Worm (Caenorhabditis elegans) whole organism, mixed stage, embryonic: ENCODE results near the gene ZK418.11.

ENCODE experiments used
- ces-1 ChIP-seq: fragments of 150-350 bp; optimal IDR thresholded peaks from 2 replicates; lab custom pipeline; 2014; ENCODE audit warnings: missing biosample characterization, missing genetic modification reagents, missing genetic modification characterization
- lin-13 ChIP-seq: fragments of 150-350 bp; optimal IDR thresholded peaks from 2 replicates; lab custom pipeline; 2014; ENCODE audit warnings: missing biosample characterization, missing genetic modification characterization
- mab-5 ChIP-seq: fragments of 150-350 bp; optimal IDR thresholded peaks from 2 replicates; lab custom pipeline; 2014; ENCODE audit warnings: missing biosample characterization, missing genetic modification characterization
- mep-1 ChIP-seq: fragments of 150-350 bp; optimal IDR thresholded peaks from 2 replicates; lab custom pipeline; 2017; ENCODE audit warnings: missing biosample characterization, missing genetic modification reagents, missing genetic modification characterization, inconsistent platforms
- nhr-12 ChIP-seq: fragments of 150-350 bp; optimal IDR thresholded peaks from 2 replicates; lab custom pipeline; 2014; ENCODE audit warnings: missing biosample characterization, missing genetic modification characterization
- nhr-237 ChIP-seq: fragments of 150-350 bp; optimal IDR thresholded peaks from 2 replicates; lab custom pipeline; 2014; ENCODE audit warnings: missing biosample characterization, missing genetic modification characterization
- snpc-4 ChIP-seq: fragments of 150-350 bp; optimal IDR thresholded peaks from 2 replicates; lab custom pipeline; 2014; ENCODE audit warnings: missing biosample characterization, missing genetic modification characterization
- sptf-1 ChIP-seq: sonication (generic microtip); optimal IDR thresholded peaks from 2 replicates; lab custom pipeline; 2017; ENCODE audit warnings: mild to moderate bottlenecking, missing genetic modification characterization, moderate library complexity, missing compliant biosample characterization
- tbx-8 ChIP-seq: fragments of 200-800 bp; sonication (Bioruptor generic); optimal IDR thresholded peaks from 2 replicates; lab custom pipeline; 2018; ENCODE audit warnings: mild to moderate bottlenecking, missing genetic modification characterization, moderate library complexity, missing compliant biosample characterization
- unc-39 ChIP-seq: fragments of 150-350 bp; optimal IDR thresholded peaks from 2 replicates; lab custom pipeline; 2014; ENCODE audit warnings: missing biosample characterization, missing genetic modification characterization
- unc-62 ChIP-seq: fragments of 150-350 bp; optimal IDR thresholded peaks from 2 replicates; lab custom pipeline; 2014; ENCODE audit warnings: missing biosample characterization, missing genetic modification reagents, missing genetic modification characterization
- ztf-11 ChIP-seq: fragments of 150-350 bp; optimal IDR thresholded peaks from 2 replicates; lab custom pipeline; 2014; ENCODE audit warnings: missing biosample characterization, missing genetic modification characterization

ce11 chrIII:7112285-7112684 lies 12.2 kb downstream of the ZK418.11 start:
- no peak for TF ChIP-seq unc-62
- TF ChIP-seq mep-1 (tag; lab: Kevin White, UChicago): no peak
- no peak for TF ChIP-seq nhr-237
- TF ChIP-seq snpc-4: no peak
- TF ChIP-seq mab-5: no peak
- no peak for TF ChIP-seq unc-39
- no peak for TF ChIP-seq ztf-11 (tag; lab: Kevin White, UChicago)
- no peak for TF ChIP-seq lin-13 (tag; lab: Kevin White, UChicago)
- TF ChIP-seq nhr-12: no peak
- TF ChIP-seq ces-1: no peak
- TF ChIP-seq tbx-8 (GFP tag; lab: Kevin White, UChicago): no peak
- TF ChIP-seq sptf-1: no peak
